Fruit fly (Drosophila melanogaster) Kc167 (cell line): ENCODE data around the gene loco.

Experiments
- Sin3A ChIP-seq: fragments of >200 bp; optimal IDR thresholded peaks from 2 replicates; lab custom pipeline; 2018; ENCODE audit warnings: missing external identifiers
- h ChIP-seq: fragments of >200 bp; optimal IDR thresholded peaks from 3 replicates; lab custom pipeline; 2018; ENCODE audit warnings: missing external identifiers

DNA sequence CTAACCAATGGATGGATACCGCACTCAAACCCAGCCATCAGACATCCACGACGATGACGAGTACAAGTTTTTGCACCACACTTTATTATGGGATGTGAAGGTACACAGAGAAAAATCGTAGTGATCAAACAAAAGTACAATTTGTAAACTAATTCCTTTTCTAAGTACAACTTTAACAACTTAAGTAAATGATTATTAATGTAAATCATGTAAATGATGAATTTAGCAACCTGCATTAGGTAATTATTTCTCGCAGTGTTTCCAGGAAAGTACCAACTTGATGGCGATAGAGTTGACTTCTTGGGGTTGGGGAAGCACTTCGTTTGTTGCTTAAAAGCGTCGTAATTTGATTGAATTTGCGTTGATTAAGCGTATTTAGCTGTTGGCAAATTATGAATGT is 23.9 kb upstream of the loco start:
- no peak for TF ChIP-seq h (lab: Kevin White, UChicago)
- no peak for TF ChIP-seq Sin3A
